Worm (Caenorhabditis elegans): ENCODE results near the gene hach-1.

hach-1 gene

ce11 chrIII:5543727-5544345 lies 11.4 kb upstream of the hach-1 start, which contains the start of gene D1044.1:
TSS of gene D1044.1 (plus strand) at chrIII:5544295.
- TF ChIP-seq ZK337.2 (GFP tag; IDR thresholded peaks at IDR 0.05) (no peak), lin-39 (tag; optimal IDR thresholded peaks at IDR 0.05) (no peak), Y48G9A.11 (GFP tag; IDR thresholded peaks at IDR 0.05) (0 out of 2 replicates have a peak, but pooled peaks have one; percentile 51), snpc-4 (tag; optimal IDR thresholded peaks at IDR 0.05) (no peak), nhr-11 (tag; optimal IDR thresholded peaks at IDR 0.05) (no peak), cey-2 (tag; optimal IDR thresholded peaks at IDR 0.05; ENCODE audit: borderline replicate concordance, insufficient read depth) (no peak), daf-12 (tag; optimal IDR thresholded peaks at IDR 0.05) (no peak), sdz-12 (GFP tag; optimal IDR thresholded peaks at IDR 0.05) (no peak), nhr-10 (tag; optimal IDR thresholded peaks at IDR 0.05) (no peak)

ce11 chrIII:5546309-5546708 lies 8.9 kb upstream of the hach-1 start:
- TF ChIP-seq lin-39 (tag; optimal IDR thresholded peaks at IDR 0.05): no peak
- peak; percentile 49 for TF ChIP-seq nhr-28 (tag; optimal IDR thresholded peaks at IDR 0.05)
- TF ChIP-seq mdl-1 (tag; optimal IDR thresholded peaks at IDR 0.05): peak in 1 of 2 experiments; percentile 51
- TF ChIP-seq hlh-30 (tag; optimal IDR thresholded peaks at IDR 0.05; ENCODE audit: insufficient read depth): peak; percentile 2
- peak; percentile 19 for TF ChIP-seq nhr-48 (tag; optimal IDR thresholded peaks at IDR 0.05)
- peak; percentile 38 for TF ChIP-seq dve-1 (tag; optimal IDR thresholded peaks at IDR 0.05; ENCODE audit: insufficient read depth)
- TF ChIP-seq lin-38 (GFP tag; IDR thresholded peaks at IDR 0.05): no peak
- peak; percentile 14 for TF ChIP-seq mes-2 (tag; optimal IDR thresholded peaks at IDR 0.05; ENCODE audit: poor library complexity, severe bottlenecking)

ce11 chrIII:5546730-5547129 lies 8.5 kb upstream of the hach-1 start, which contains the start of gene F09F7.5:
TSS of gene F09F7.5 (plus strand) at chrIII:5546987.
- TF ChIP-seq mxl-3 (GFP tag; optimal IDR thresholded peaks at IDR 0.05) (peak; percentile 31), pqm-1 (tag; optimal IDR thresholded peaks at IDR 0.05) (peak; percentile 70), daf-16 (GFP tag; optimal IDR thresholded peaks at IDR 0.05) (no peak), daf-16 (tag; optimal IDR thresholded peaks at IDR 0.05) (peak; percentile 30), nhr-41 (GFP tag; IDR thresholded peaks at IDR 0.05) (no peak), zip-11 (GFP tag; IDR thresholded peaks at IDR 0.05) (no peak), dmd-6 (GFP tag; IDR thresholded peaks at IDR 0.05) (peak; percentile 55)

- TF ChIP-seq arid-1 (GFP tag; conservative IDR thresholded peaks at IDR 0.05) (no peak), lin-29 (GFP tag; IDR thresholded peaks at IDR 0.05) (peak; percentile 9; the same call in 1 of the 2 replicates), dve-1 (tag; optimal IDR thresholded peaks at IDR 0.05; ENCODE audit: insufficient read depth) (peak; percentile 23), zag-1 (tag; optimal IDR thresholded peaks at IDR 0.05) (no peak), snpc-1.2 (GFP tag; IDR thresholded peaks at IDR 0.05) (no peak), unc-62 (GFP tag; optimal IDR thresholded peaks at IDR 0.05 in 1 of 2) (peak in 1 of 2 experiments; percentile 61), unc-62 (tag; optimal IDR thresholded peaks at IDR 0.05) (no peak), dmd-8 (GFP tag; IDR thresholded peaks at IDR 0.05) (no peak), ctbp-1 (GFP tag; IDR thresholded peaks at IDR 0.05) (no peak), F49E8.2 (tag; optimal IDR thresholded peaks at IDR 0.05; ENCODE audit: borderline replicate concordance) (no peak), lin-13 (GFP tag; optimal IDR thresholded peaks at IDR 0.05) (no peak), mdt-29 (GFP tag; IDR thresholded peaks at IDR 0.05) (no peak), hif-1 (tag; optimal IDR thresholded peaks at IDR 0.05) (no peak), nhr-102 (tag; optimal IDR thresholded peaks at IDR 0.05) (no peak), R02D3.7 (tag; optimal IDR thresholded peaks at IDR 0.05) (no peak), unc-130 (GFP tag; optimal IDR thresholded peaks at IDR 0.05) (no peak), aha-1 (tag) (peak; percentile 42), Y5F2A.4 (GFP tag; optimal IDR thresholded peaks at IDR 0.05) (no peak), hlh-30 (tag; optimal IDR thresholded peaks at IDR 0.05; ENCODE audit: insufficient read depth) (peak; percentile 18), T26A8.4 (GFP tag; IDR thresholded peaks at IDR 0.05) (no peak), zip-2 (tag; optimal IDR thresholded peaks at IDR 0.05) (no peak), vab-7 (GFP tag; IDR thresholded peaks at IDR 0.05) (no peak), ceh-44 (GFP tag; IDR thresholded peaks at IDR 0.05) (no peak), Y48G9A.11 (GFP tag; IDR thresholded peaks at IDR 0.05) (no peak), skn-1 (tag; optimal IDR thresholded peaks at IDR 0.05) (no peak), F10B5.3 (tag; optimal IDR thresholded peaks at IDR 0.05) (no peak)
Observed at ce11 chrIII:5550193-5550592, 5.1 kb upstream of the hach-1 start.

Measured in whole organism, L4 larva.